Fruit fly (Drosophila melanogaster) whole organism: ENCODE data around the gene CAH7.

Experiments used
- pan ChIP-seq: fragments of >200 bp; optimal IDR thresholded peaks from 2 replicates; lab custom pipeline; 2017
- usp ChIP-seq: fragments of >200 bp; optimal IDR thresholded peaks from 2 replicates; lab custom pipeline; 2017; ENCODE audit warnings: missing biosample characterization, missing genetic modification characterization, mixed read lengths

dm6 chr3R:10084179-10084647, 27.8 kb upstream of the CAH7 start:
- TF ChIP-seq usp (GFP tag; lab: Kevin White, UChicago): no peak
- no peak for TF ChIP-seq pan (lab: Kevin White, UChicago)
